Fruit fly (Drosophila melanogaster): ENCODE measurements around the gene betaTub85D.

dm6 chr3R:9454980-9455379 lies 44.9 kb upstream of the betaTub85D start:
- TF ChIP-seq mam (GFP tag; optimal IDR thresholded peaks at IDR 0.05) (no peak), Dbx (GFP tag; IDR thresholded peaks at IDR 0.05) (no peak), CG16813 (GFP tag; IDR thresholded peaks at IDR 0.05; ENCODE audit: partially characterized antibody) (no peak), pnt (GFP tag; optimal IDR thresholded peaks at IDR 0.05) (no peak), Opbp (GFP tag; IDR thresholded peaks at IDR 0.05; ENCODE audit: partially characterized antibody) (no peak)

All from whole organism, embryonic.